Worm (Caenorhabditis elegans) whole organism, L3 larva: Measurements from ENCODE around the gene fbxa-95.
A peak's percentile ranks its signal among the peaks of the same experiment; 100 is the strongest.
"Not testable (repeated sequence)": the region's sequence is repeated elsewhere in the genome, so short reads cannot be mapped to it uniquely, and the experiment has no call there.

Experiments
- R02D3.7 ChIP-seq: fragments of 150-350 bp; optimal IDR thresholded peaks from 2 replicates; lab custom pipeline; 2014; ENCODE audit warnings: missing biosample characterization, missing genetic modification characterization
- ZK546.5 ChIP-seq: sonication (generic microtip); optimal IDR thresholded peaks from 2 replicates; lab custom pipeline; 2017; ENCODE audit warnings: missing biosample characterization, missing genetic modification characterization
- aly-2 ChIP-seq: fragments of 150-350 bp; optimal IDR thresholded peaks from 2 replicates; lab custom pipeline; 2014; ENCODE audit warnings: missing biosample characterization, missing genetic modification characterization
- ceh-28 ChIP-seq: fragments of 150-350 bp; optimal IDR thresholded peaks from 2 replicates; lab custom pipeline; 2014; ENCODE audit warnings: missing biosample characterization, missing genetic modification reagents, missing genetic modification characterization
- ceh-82 ChIP-seq: fragments of 150-350 bp; optimal IDR thresholded peaks from 2 replicates; lab custom pipeline; 2014; ENCODE audit warnings: missing biosample characterization, missing genetic modification characterization
- egl-27 ChIP-seq: sonication (generic microtip); optimal IDR thresholded peaks from 4 replicates; lab custom pipeline; 2017; ENCODE audit warnings: missing biosample characterization, missing genetic modification reagents, missing genetic modification characterization
- egl-5 ChIP-seq: fragments of 150-350 bp; optimal IDR thresholded peaks from 2 replicates; lab custom pipeline; 2017; ENCODE audit warnings: missing biosample characterization, missing genetic modification reagents, missing genetic modification characterization, inconsistent platforms
- elt-1 ChIP-seq: fragments of 150-350 bp; optimal IDR thresholded peaks from 2 replicates; lab custom pipeline; 2014; ENCODE audit warnings: missing biosample characterization, missing genetic modification characterization
- elt-2 ChIP-seq: sonication (generic microtip); optimal IDR thresholded peaks from 2 replicates; lab custom pipeline; 2016; ENCODE audit warnings: missing genetic modification reagents, mild to moderate bottlenecking, missing genetic modification characterization, missing compliant biosample characterization
- elt-3 ChIP-seq, 3 experiments: fragments of 150-350 bp in 1 of 3; sonication (generic microtip) in 2 of 3; optimal IDR thresholded peaks; 2 replicates in 2 of 3; 4 replicates in 1 of 3; lab custom pipeline; 2014 to 2017; ENCODE audit warnings: missing biosample characterization in 3 of 3, missing genetic modification characterization in 3 of 3
- fkh-2 ChIP-seq: fragments of 150-350 bp; optimal IDR thresholded peaks from 2 replicates; lab custom pipeline; 2014; ENCODE audit warnings: missing biosample characterization, missing genetic modification reagents, missing genetic modification characterization
- fos-1 ChIP-seq: fragments of 150-350 bp; optimal IDR thresholded peaks from 2 replicates; lab custom pipeline; 2014; ENCODE audit warnings: missing biosample characterization, missing genetic modification characterization
- hmg-11 ChIP-seq: sonication (generic microtip); optimal IDR thresholded peaks from 2 replicates; lab custom pipeline; 2016; ENCODE audit warnings: missing genetic modification characterization, missing compliant biosample characterization
- lin-15B ChIP-seq: fragments of 150-350 bp; optimal IDR thresholded peaks from 2 replicates; lab custom pipeline; 2014; ENCODE audit warnings: missing biosample characterization, missing genetic modification characterization
- lin-39 ChIP-seq: fragments of 150-350 bp; optimal IDR thresholded peaks from 2 replicates; lab custom pipeline; 2018; ENCODE audit warnings: missing biosample characterization, missing genetic modification reagents, missing genetic modification characterization
- lsy-12 ChIP-seq: sonication (generic microtip); optimal IDR thresholded peaks from 2 replicates; lab custom pipeline; 2016; ENCODE audit warnings: mild to moderate bottlenecking, missing genetic modification characterization, missing compliant biosample characterization
- mdl-1 ChIP-seq: fragments of 150-350 bp; optimal IDR thresholded peaks from 2 replicates; lab custom pipeline; 2014; ENCODE audit warnings: missing biosample characterization, missing genetic modification characterization
- nfya-1 ChIP-seq: sonication (generic microtip); optimal IDR thresholded peaks from 2 replicates; lab custom pipeline; 2017; ENCODE audit warnings: missing genetic modification characterization, mild to moderate bottlenecking, missing compliant biosample characterization, antibody characterized with exemption, moderate library complexity; ENCODE audit not compliant: insufficient read depth
- nhr-11 ChIP-seq: fragments of 150-350 bp; optimal IDR thresholded peaks from 2 replicates; lab custom pipeline; 2014; ENCODE audit warnings: missing biosample characterization, missing genetic modification characterization
- nhr-12 ChIP-seq: fragments of 150-350 bp; optimal IDR thresholded peaks from 2 replicates; lab custom pipeline; 2014; ENCODE audit warnings: missing biosample characterization, missing genetic modification characterization
- nhr-25 ChIP-seq: sonication (generic microtip); optimal IDR thresholded peaks from 2 replicates; lab custom pipeline; 2017; ENCODE audit warnings: missing biosample characterization, missing genetic modification characterization
- nhr-28 ChIP-seq: fragments of 150-350 bp; optimal IDR thresholded peaks from 2 replicates; lab custom pipeline; 2014; ENCODE audit warnings: missing biosample characterization, missing genetic modification characterization
- nhr-43 ChIP-seq: sonication (generic microtip); optimal IDR thresholded peaks from 2 replicates; lab custom pipeline; 2016; ENCODE audit warnings: mild to moderate bottlenecking, missing genetic modification characterization, missing compliant biosample characterization; ENCODE audit not compliant: poor library complexity, severe bottlenecking
- nhr-67 ChIP-seq: fragments of 150-350 bp; optimal IDR thresholded peaks from 2 replicates; lab custom pipeline; 2014; ENCODE audit warnings: missing biosample characterization, missing genetic modification characterization
- pha-4 ChIP-seq: fragments of 150-350 bp; optimal IDR thresholded peaks from 2 replicates; lab custom pipeline; 2014; ENCODE audit warnings: missing biosample characterization, missing genetic modification reagents, missing genetic modification characterization
- pqm-1 ChIP-seq: fragments of 150-350 bp; optimal IDR thresholded peaks from 2 replicates; lab custom pipeline; 2017; ENCODE audit warnings: missing biosample characterization, missing genetic modification characterization, inconsistent platforms
- snpc-4 ChIP-seq: fragments of 150-350 bp; optimal IDR thresholded peaks from 2 replicates; lab custom pipeline; 2014; ENCODE audit warnings: missing biosample characterization, missing genetic modification characterization
- unc-39 ChIP-seq: sonication (generic microtip); optimal IDR thresholded peaks from 4 replicates; lab custom pipeline; 2017; ENCODE audit warnings: missing biosample characterization, missing genetic modification characterization
- ztf-11 ChIP-seq: fragments of 150-350 bp; optimal IDR thresholded peaks from 2 replicates; lab custom pipeline; 2014; ENCODE audit warnings: missing biosample characterization, missing genetic modification characterization
- ztf-4 ChIP-seq: fragments of 150-350 bp; optimal IDR thresholded peaks from 2 replicates; lab custom pipeline; 2014; ENCODE audit warnings: missing biosample characterization, missing genetic modification characterization

The fbxa-95 gene

DNA sequence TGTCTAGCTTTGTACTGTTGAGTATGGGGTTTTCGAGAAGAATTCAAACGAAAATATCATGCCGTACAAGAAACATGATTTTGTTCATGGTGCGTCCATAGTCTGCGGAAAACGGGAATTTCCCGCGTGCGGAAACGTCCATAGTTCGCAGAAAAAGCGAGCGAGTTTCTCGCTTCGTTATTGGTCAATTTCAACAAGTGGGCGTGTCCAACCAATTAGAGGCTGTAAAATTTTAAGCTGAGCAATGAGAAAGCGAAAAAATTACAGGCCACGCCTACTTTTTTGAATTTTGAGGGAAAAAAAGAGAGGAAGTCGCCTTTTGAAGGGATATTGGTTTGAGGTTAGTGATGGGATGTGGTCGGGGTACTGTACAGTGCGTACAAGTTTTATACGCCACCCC lies 10.2 kb downstream of the fbxa-95 start:
- peak; percentile 54 for TF ChIP-seq nfya-1 (tag; lab: Kevin White, UChicago)
- TF ChIP-seq, all 47 proteins: peak for 1; not testable (repeated sequence) for 46

DNA sequence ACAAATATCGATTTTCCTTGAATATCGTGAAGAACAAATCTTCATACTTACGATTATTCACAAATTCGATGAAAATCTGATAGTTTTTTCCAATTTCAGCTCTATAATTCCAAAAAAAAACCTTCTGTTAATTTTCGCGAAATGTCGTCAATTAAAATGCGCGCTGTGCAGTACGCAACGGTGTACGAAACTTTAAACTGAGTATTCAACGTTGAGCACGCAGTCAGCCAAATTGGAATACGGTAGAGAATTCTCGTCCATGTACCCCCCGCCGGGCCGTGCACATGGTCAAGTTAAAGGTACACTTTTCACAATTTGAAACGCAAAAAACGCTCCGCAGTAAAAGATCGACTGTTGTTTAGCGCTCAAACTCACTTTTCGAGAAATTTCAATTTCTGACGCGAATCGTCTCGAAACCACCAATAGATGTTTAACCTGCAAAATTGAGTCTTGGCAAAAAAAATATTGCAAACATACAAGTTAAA lies 18.9 kb downstream of the fbxa-95 start, which contains the start of gene F28F8.7:
F28F8.7 (minus strand) TSS at position 435 of the 485 bp plus-strand sequence.
- TF ChIP-seq elt-2 (tag; lab: Kevin White, UChicago) = peak; percentile 86
- peak; percentile 51 for TF ChIP-seq lsy-12
- peak; percentile 60 for TF ChIP-seq R02D3.7 (tag; lab: Kevin White, UChicago)
- peak; percentile 19 for TF ChIP-seq nhr-43 (tag; lab: Kevin White, UChicago)
- TF ChIP-seq nhr-11 = peak; percentile 2
- peak; percentile 51 for TF ChIP-seq lin-15B (tag; lab: Kevin White, UChicago)
- TF ChIP-seq pqm-1 = peak; percentile 25

DNA sequence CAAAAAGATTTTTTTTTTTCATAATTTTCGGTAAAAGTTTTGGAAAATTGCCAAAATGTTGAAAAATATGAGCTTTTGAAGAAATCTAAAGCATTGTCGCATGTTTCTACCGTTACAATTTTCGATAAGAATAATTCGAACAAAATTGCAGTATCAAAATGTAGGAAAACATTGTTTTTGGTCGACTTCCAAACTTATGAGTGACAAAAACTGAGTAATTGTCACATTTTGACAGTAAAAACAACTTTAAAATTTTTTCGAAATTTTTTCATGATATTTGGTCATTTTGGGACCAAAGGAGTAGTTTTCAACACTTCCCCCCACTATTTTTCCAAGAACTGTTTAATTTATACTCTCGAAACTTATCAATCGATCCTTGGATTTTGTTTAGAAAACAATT lies 23.3 kb downstream of the fbxa-95 start, which contains the start of gene fbxa-139:
fbxa-139 (minus strand) TSS at position 101 of the 400 bp plus-strand sequence.
- no peak for TF ChIP-seq unc-39

DNA sequence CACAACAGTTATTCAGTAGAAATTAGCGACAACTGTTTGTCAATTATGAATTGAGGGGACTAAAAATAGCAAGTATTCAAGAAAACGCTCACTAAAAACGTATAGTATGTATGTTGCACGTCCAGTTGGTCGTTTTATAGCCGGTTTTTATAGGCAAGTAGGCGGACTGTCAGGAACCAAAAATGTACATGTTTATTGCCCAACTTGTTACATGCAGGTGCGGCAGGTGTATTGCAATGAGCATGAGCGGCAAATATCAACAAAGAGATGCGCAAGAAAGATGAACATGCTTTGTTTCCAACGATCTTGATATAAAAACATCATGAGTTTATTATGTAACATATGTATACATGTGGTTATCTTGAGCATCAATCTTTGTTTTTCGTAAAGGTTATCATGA lies 28.5 kb downstream of the fbxa-95 start, which contains the start of gene B0391.14:
B0391.14 (minus strand) TSS at position 101 of the 400 bp plus-strand sequence.
- not testable (repeated sequence) for TF ChIP-seq aly-2, elt-1, hmg-11 (tag; lab: Kevin White, UChicago)

DNA sequence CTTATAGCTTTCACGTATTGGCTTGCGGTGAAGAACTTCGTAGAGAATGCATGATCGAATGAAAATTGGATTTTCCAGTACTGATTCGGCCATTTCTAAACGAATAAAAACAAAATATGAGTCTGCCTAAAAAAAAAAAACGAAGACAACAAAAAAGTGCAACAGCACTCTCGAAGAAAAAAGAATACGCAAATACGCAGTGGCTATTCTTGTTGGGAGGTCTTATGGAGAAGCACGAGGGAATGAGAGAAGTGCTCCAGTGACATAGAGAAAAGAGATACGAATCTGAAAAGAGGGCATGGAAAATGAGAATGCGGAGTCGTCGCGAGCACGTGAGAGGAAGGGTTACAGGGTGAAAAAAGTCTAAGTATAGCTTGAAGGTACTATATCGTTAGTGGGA lies 31.0 kb downstream of the fbxa-95 start, which contains the start of gene fbxa-152:
fbxa-152 (minus strand) TSS at position 101 of the 400 bp plus-strand sequence.
- no peak for TF ChIP-seq ceh-28 (tag; lab: Kevin White, UChicago)
- TF ChIP-seq fkh-2 (tag; lab: Kevin White, UChicago) = no peak
- no peak for TF ChIP-seq elt-3 (tag; optimal IDR thresholded peaks at IDR 0.05; lab: Kevin White, UChicago)
- TF ChIP-seq fos-1 = no peak
- TF ChIP-seq nhr-67 = no peak

DNA sequence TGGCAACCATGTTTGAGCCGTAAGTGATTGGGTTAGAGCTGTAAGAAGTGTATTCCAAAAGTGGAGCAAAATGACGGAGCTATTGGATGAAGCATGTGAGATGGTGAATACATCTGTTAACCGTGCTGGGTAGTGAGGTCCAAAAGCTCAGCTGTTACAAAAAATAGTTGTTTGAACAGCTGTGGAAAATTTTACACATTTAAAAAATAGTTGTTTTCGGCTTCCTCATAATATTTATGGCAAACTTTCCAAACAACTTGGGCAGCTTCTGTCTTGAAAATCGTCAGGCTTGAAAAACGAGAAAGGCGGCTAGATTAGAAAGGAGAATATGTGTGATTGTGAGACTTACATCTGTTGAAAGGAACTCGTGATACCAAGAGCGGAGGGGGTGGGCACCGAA lies 33.8 kb downstream of the fbxa-95 start, which contains the start of gene fbxa-154:
fbxa-154 (minus strand) TSS at position 101 of the 400 bp plus-strand sequence.
- TF ChIP-seq nfya-1 (tag; lab: Kevin White, UChicago) (no peak), nhr-28 (tag; lab: Kevin White, UChicago) (no peak), nhr-12 (no peak), egl-27 (tag; lab: Kevin White, UChicago) (no peak), pqm-1 (no peak), ztf-11 (tag; lab: Kevin White, UChicago) (no peak), mdl-1 (tag; lab: Kevin White, UChicago) (no peak), pha-4 (tag; lab: Kevin White, UChicago) (no peak), ZK546.5 (tag; lab: Kevin White, UChicago) (no peak), nhr-25 (no peak), lin-15B (tag; lab: Kevin White, UChicago) (no peak), egl-5 (tag; lab: Kevin White, UChicago) (no peak), aly-2 (tag; lab: Kevin White, UChicago) (no peak), ztf-4 (tag; lab: Kevin White, UChicago) (no peak)

DNA sequence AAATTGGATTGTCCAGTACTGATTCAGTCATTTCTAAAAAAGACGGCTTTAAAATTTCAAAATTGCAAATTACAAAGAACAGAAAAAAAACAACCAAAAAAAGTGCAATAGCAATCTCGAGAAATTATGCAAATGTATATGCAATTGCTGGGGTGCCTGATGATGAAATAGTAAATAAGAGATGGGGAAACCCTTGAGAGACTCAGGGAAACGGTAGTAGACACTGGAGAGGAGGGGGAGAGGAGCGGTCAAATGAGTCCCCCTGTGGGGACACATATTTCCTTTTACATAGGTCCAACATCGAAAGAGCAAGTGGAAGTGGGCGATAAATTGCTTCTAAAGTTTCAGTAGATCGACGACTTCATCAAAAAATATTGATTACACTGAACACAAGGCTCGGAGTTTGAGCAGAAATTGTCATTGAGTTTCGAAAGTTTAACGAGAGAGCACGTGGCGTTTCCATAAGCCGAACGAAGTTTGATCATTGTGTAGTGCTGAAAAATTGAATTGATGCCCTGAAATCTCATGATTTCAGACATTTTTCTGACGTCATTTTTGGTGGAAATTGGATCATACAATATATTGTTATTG lies 39.2 kb downstream of the fbxa-95 start, which contains the start of the genes fbxa-153 and str-12:
fbxa-153 (minus strand) TSS at position 35 of the 591 bp plus-strand sequence.
str-12 (plus strand) TSS at position 541 of the 591 bp plus-strand sequence.
- TF ChIP-seq lin-15B (tag; lab: Kevin White, UChicago) (peak; percentile 20), snpc-4 (tag; lab: Kevin White, UChicago) (peak; percentile 23), ceh-82 (tag; lab: Kevin White, UChicago) (no peak), lin-39 (peak; percentile 46), nhr-43 (tag; lab: Kevin White, UChicago) (no peak)
